Worm (Caenorhabditis elegans) whole organism, L1 larva: ENCODE measurements around the gene rom-1.

Source experiments
- C34B4.2 ChIP-seq: sonication (generic microtip); optimal IDR thresholded peaks from 2 replicates; lab custom pipeline; 2017; ENCODE audit warnings: mild to moderate bottlenecking, missing genetic modification characterization, missing compliant biosample characterization
- F16B12.6 ChIP-seq: fragments of 150-350 bp; optimal IDR thresholded peaks from 2 replicates; lab custom pipeline; 2014; ENCODE audit warnings: missing biosample characterization, missing genetic modification characterization
- Y116A8C.19 ChIP-seq: sonication (generic microtip); optimal IDR thresholded peaks from 2 replicates; lab custom pipeline; 2016; ENCODE audit warnings: missing compliant biosample characterization, missing genetic modification characterization, borderline replicate concordance
- aha-1 ChIP-seq: fragments of 150-350 bp; optimal IDR thresholded peaks from 2 replicates; lab custom pipeline; 2014; ENCODE audit warnings: missing biosample characterization, missing genetic modification characterization
- alr-1 ChIP-seq: fragments of 200-800 bp; sonication (Bioruptor generic); optimal IDR thresholded peaks from 2 replicates; lab custom pipeline; 2018; ENCODE audit warnings: borderline replicate concordance, mild to moderate bottlenecking, missing genetic modification characterization, missing compliant biosample characterization
- aly-2 ChIP-seq: fragments of 150-350 bp; optimal IDR thresholded peaks from 2 replicates; lab custom pipeline; 2014; ENCODE audit warnings: missing biosample characterization, missing genetic modification characterization
- ama-1 ChIP-seq: fragments of 150-350 bp; optimal IDR thresholded peaks from 2 replicates; lab custom pipeline; 2014
- blmp-1 ChIP-seq: fragments of 150-350 bp; optimal IDR thresholded peaks from 2 replicates; lab custom pipeline; 2014; ENCODE audit warnings: missing biosample characterization, missing genetic modification characterization
- ceh-63 ChIP-seq: fragments of 200-800 bp; sonication (Bioruptor generic); optimal IDR thresholded peaks from 2 replicates; lab custom pipeline; 2018; ENCODE audit warnings: mild to moderate bottlenecking, missing genetic modification characterization, missing compliant biosample characterization
- ceh-82 ChIP-seq, 3 experiments: fragments of 150-350 bp in 1 of 3; sonication (generic microtip) in 2 of 3; optimal IDR thresholded peaks; 2 replicates each; lab custom pipeline; 2014 to 2017; ENCODE audit warnings: missing biosample characterization in 3 of 3, missing genetic modification characterization in 3 of 3
- ceh-88 ChIP-seq: fragments of 200-800 bp; sonication (Bioruptor generic); IDR thresholded peaks from 2 replicates; pipeline ENCODE4 v1.3.6; 2022; ENCODE audit warnings: missing genetic modification characterization, missing compliant biosample characterization
- ceh-90 ChIP-seq: sonication (generic microtip); optimal IDR thresholded peaks from 2 replicates; lab custom pipeline; 2016; ENCODE audit warnings: missing genetic modification characterization, missing compliant biosample characterization
- ces-1 ChIP-seq: fragments of 150-350 bp; optimal IDR thresholded peaks from 2 replicates; lab custom pipeline; 2014; ENCODE audit warnings: missing biosample characterization, missing genetic modification reagents, missing genetic modification characterization
- dpl-1 ChIP-seq, 3 experiments: fragments of 150-350 bp in 2 of 3; sonication (generic microtip) in 1 of 3; optimal IDR thresholded peaks; 2 replicates each; lab custom pipeline; 2014 to 2017; ENCODE audit warnings: missing biosample characterization in 3 of 3, missing genetic modification characterization in 3 of 3, missing genetic modification reagents in 3 of 3
- dsc-1 ChIP-seq: sonication (generic microtip); optimal IDR thresholded peaks from 2 replicates; lab custom pipeline; 2016; ENCODE audit warnings: mild to moderate bottlenecking, missing genetic modification characterization, missing compliant biosample characterization
- egl-13 ChIP-seq: sonication (generic microtip); optimal IDR thresholded peaks from 2 replicates; lab custom pipeline; 2016; ENCODE audit warnings: missing genotype, missing genetic modification reagents, missing genetic modification characterization, missing compliant biosample characterization
- egl-27 ChIP-seq, 2 experiments: fragments of 150-350 bp in 1 of 2; sonication (generic microtip); optimal IDR thresholded peaks; 3 replicates each; lab custom pipeline; 2017 to 2018; ENCODE audit warnings: missing biosample characterization in 2 of 2, missing genetic modification characterization in 2 of 2, missing genetic modification reagents in 2 of 2
- elt-2 ChIP-seq: sonication (generic microtip); optimal IDR thresholded peaks from 2 replicates; lab custom pipeline; 2016; ENCODE audit warnings: missing genetic modification characterization, mild to moderate bottlenecking, inconsistent platforms, missing compliant biosample characterization, missing genetic modification reagents
- fkh-8 ChIP-seq: sonication (generic microtip); optimal IDR thresholded peaks from 2 replicates; lab custom pipeline; 2016; ENCODE audit warnings: mild to moderate bottlenecking, missing genetic modification characterization, missing compliant biosample characterization
- grh-1 ChIP-seq: fragments of 200-800 bp; sonication (Bioruptor generic); IDR thresholded peaks from 2 replicates; pipeline ENCODE4 v1.3.6; 2022; ENCODE audit warnings: missing genetic modification reagents, missing genetic modification characterization, missing compliant biosample characterization
- hlh-17 ChIP-seq: fragments of 200-800 bp; sonication (Bioruptor generic); optimal IDR thresholded peaks from 2 replicates; lab custom pipeline; 2018; ENCODE audit warnings: missing genetic modification characterization, mild to moderate bottlenecking, missing compliant biosample characterization, moderate library complexity, borderline replicate concordance
- isw-1 ChIP-seq: fragments of 200-800 bp; sonication (Bioruptor generic); IDR thresholded peaks from 2 replicates; pipeline ENCODE4 v1.3.6; 2022; ENCODE audit warnings: missing genetic modification characterization, missing compliant biosample characterization
- jun-1 ChIP-seq: fragments of 150-350 bp; optimal IDR thresholded peaks from 2 replicates; lab custom pipeline; 2014; ENCODE audit warnings: missing biosample characterization, missing genetic modification reagents, missing genetic modification characterization
- lin-13 ChIP-seq: fragments of 150-350 bp; optimal IDR thresholded peaks from 2 replicates; lab custom pipeline; 2014; ENCODE audit warnings: missing biosample characterization, missing genetic modification reagents, missing genetic modification characterization
- lin-14 ChIP-seq: fragments of 200-800 bp; sonication (Bioruptor generic); optimal IDR thresholded peaks from 2 replicates; lab custom pipeline; 2018; ENCODE audit warnings: mild to moderate bottlenecking, missing genetic modification characterization, moderate library complexity, missing compliant biosample characterization
- lir-3 ChIP-seq: sonication (generic microtip); optimal IDR thresholded peaks from 2 replicates; lab custom pipeline; 2016; ENCODE audit warnings: mild to moderate bottlenecking, missing genetic modification characterization, moderate library complexity, missing compliant biosample characterization; ENCODE audit not compliant: poor library complexity
- lsy-2 ChIP-seq, 2 experiments: fragments of 150-350 bp; optimal IDR thresholded peaks; 2 replicates each; lab custom pipeline; 2014; ENCODE audit warnings: missing biosample characterization in 2 of 2, missing genetic modification characterization in 2 of 2
- mep-1 ChIP-seq: fragments of 150-350 bp; optimal IDR thresholded peaks from 2 replicates; lab custom pipeline; 2014; ENCODE audit warnings: missing biosample characterization, missing genetic modification characterization
- nhr-11 ChIP-seq: fragments of 150-350 bp; optimal IDR thresholded peaks from 2 replicates; lab custom pipeline; 2014; ENCODE audit warnings: missing biosample characterization, missing genetic modification characterization
- nhr-19 ChIP-seq: fragments of 200-800 bp; sonication (Bioruptor generic); conservative IDR thresholded peaks from 2 replicates; pipeline ENCODE4 v1.3.6; 2022; ENCODE audit warnings: missing genetic modification characterization, missing compliant biosample characterization
- nhr-20 ChIP-seq: sonication (generic microtip); optimal IDR thresholded peaks from 2 replicates; lab custom pipeline; 2016; ENCODE audit warnings: mild to moderate bottlenecking, missing genetic modification characterization, missing compliant biosample characterization
- nhr-237 ChIP-seq: fragments of 150-350 bp; optimal IDR thresholded peaks from 2 replicates; lab custom pipeline; 2014; ENCODE audit warnings: missing biosample characterization, missing genetic modification characterization
- nhr-47 ChIP-seq: sonication (generic microtip); optimal IDR thresholded peaks from 2 replicates; lab custom pipeline; 2016; ENCODE audit warnings: mild to moderate bottlenecking, missing genetic modification characterization, moderate library complexity, missing compliant biosample characterization
- nhr-71 ChIP-seq: sonication (generic microtip); optimal IDR thresholded peaks from 2 replicates; lab custom pipeline; 2016; ENCODE audit warnings: mild to moderate bottlenecking, missing genetic modification characterization, moderate library complexity, missing compliant biosample characterization
- nhr-76 ChIP-seq: sonication (generic microtip); optimal IDR thresholded peaks from 2 replicates; lab custom pipeline; 2017; ENCODE audit warnings: missing biosample characterization, missing genetic modification characterization
- nhr-77 ChIP-seq: fragments of 150-350 bp; optimal IDR thresholded peaks from 2 replicates; lab custom pipeline; 2014; ENCODE audit warnings: missing biosample characterization, missing genetic modification characterization
- nhr-84 ChIP-seq: sonication (generic microtip); optimal IDR thresholded peaks from 2 replicates; lab custom pipeline; 2017; ENCODE audit warnings: missing biosample characterization, missing genetic modification characterization
- nhr-90 ChIP-seq: sonication (generic microtip); optimal IDR thresholded peaks from 2 replicates; lab custom pipeline; 2016; ENCODE audit warnings: mild to moderate bottlenecking, missing genetic modification characterization, missing compliant biosample characterization; ENCODE audit not compliant: poor library complexity
- pax-3 ChIP-seq: fragments of 200-800 bp; sonication (Bioruptor generic); optimal IDR thresholded peaks from 2 replicates; lab custom pipeline; 2018; ENCODE audit warnings: mild to moderate bottlenecking, missing genetic modification characterization, moderate library complexity, missing compliant biosample characterization
- rnt-1 ChIP-seq: sonication (generic microtip); optimal IDR thresholded peaks from 2 replicates; lab custom pipeline; 2016; ENCODE audit warnings: mild to moderate bottlenecking, missing genetic modification characterization, moderate library complexity, missing compliant biosample characterization
- skn-1 ChIP-seq: fragments of 150-350 bp; optimal IDR thresholded peaks from 2 replicates; lab custom pipeline; 2014; ENCODE audit warnings: missing biosample characterization, missing genetic modification characterization
- sox-4 ChIP-seq: sonication (generic microtip); optimal IDR thresholded peaks from 2 replicates; lab custom pipeline; 2016; ENCODE audit warnings: missing genetic modification characterization, missing compliant biosample characterization
- sup-37 ChIP-seq: fragments of 200-800 bp; sonication (Bioruptor generic); optimal IDR thresholded peaks from 2 replicates; lab custom pipeline; 2018; ENCODE audit warnings: mild to moderate bottlenecking, missing genetic modification characterization, missing compliant biosample characterization
- tlp-1 ChIP-seq: fragments of 150-350 bp; optimal IDR thresholded peaks from 2 replicates; lab custom pipeline; 2014; ENCODE audit warnings: missing biosample characterization, missing genetic modification characterization
- unc-86 ChIP-seq: sonication (generic microtip); optimal IDR thresholded peaks from 2 replicates; lab custom pipeline; 2016; ENCODE audit warnings: missing genetic modification characterization, missing compliant biosample characterization
- unc-98 ChIP-seq: fragments of 200-800 bp; sonication (Bioruptor generic); IDR thresholded peaks from 2 replicates; pipeline ENCODE4 v1.3.6; 2022; ENCODE audit warnings: missing genetic modification characterization, missing compliant biosample characterization
- vab-15 ChIP-seq: sonication (generic microtip); optimal IDR thresholded peaks from 2 replicates; lab custom pipeline; 2017; ENCODE audit warnings: missing genotype, mild to moderate bottlenecking, missing genetic modification characterization, missing compliant biosample characterization
- xbp-1 ChIP-seq: sonication (generic microtip); optimal IDR thresholded peaks from 2 replicates; lab custom pipeline; 2016; ENCODE audit warnings: missing genetic modification characterization, missing compliant biosample characterization
- zag-1 ChIP-seq: fragments of 150-350 bp; optimal IDR thresholded peaks from 2 replicates; lab custom pipeline; 2014; ENCODE audit warnings: missing biosample characterization, missing genetic modification characterization
- ztf-4 ChIP-seq: fragments of 150-350 bp; optimal IDR thresholded peaks from 2 replicates; lab custom pipeline; 2014; ENCODE audit warnings: missing biosample characterization, missing genetic modification characterization

Gene rom-1

DNA sequence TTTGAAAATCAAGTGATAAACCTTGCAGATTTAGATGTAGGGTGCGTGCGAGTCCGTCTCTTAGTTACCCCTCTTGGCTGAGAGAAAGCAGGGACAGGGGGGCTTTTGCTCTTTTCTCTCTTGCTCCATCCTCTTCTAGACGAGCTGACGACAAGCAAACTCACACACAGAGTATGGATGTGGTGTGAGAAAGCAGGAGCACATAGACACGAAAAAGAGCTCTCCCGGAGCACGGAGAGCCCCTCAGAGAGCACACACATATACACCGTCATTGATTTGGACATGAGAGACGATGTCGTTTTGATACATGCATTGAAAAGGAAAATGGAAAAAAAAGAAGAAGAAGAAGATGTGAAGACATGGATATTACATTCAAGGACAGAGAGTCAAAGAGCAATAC, 31.3 kb upstream of the rom-1 start (continued):
- TF ChIP-seq nhr-84 (tag; lab: Kevin White, UChicago) (no peak), isw-1 (no peak), sox-4 (tag; lab: Kevin White, UChicago) (no peak), nhr-76 (tag; lab: Kevin White, UChicago) (no peak), alr-1 (no peak), tlp-1 (tag; lab: Kevin White, UChicago) (no peak), Y116A8C.19 (tag; lab: Kevin White, UChicago) (no peak), lin-13 (GFP tag; lab: Kevin White, UChicago) (no peak), ztf-4 (tag; lab: Kevin White, UChicago) (no peak), lin-14 (GFP tag; lab: Kevin White, UChicago) (peak; percentile 61), grh-1 (GFP tag; lab: Robert Waterston, UW) (no peak), lir-3 (tag; lab: Kevin White, UChicago) (no peak), egl-27 (tag; optimal IDR thresholded peaks at IDR 0.05; lab: Kevin White, UChicago) (no peak), hlh-17 (GFP tag; lab: Kevin White, UChicago) (no peak), unc-86 (tag; lab: Kevin White, UChicago) (peak; percentile 50), nhr-77 (tag; lab: Kevin White, UChicago) (no peak), aly-2 (no peak), ceh-82 (tag; optimal IDR thresholded peaks at IDR 0.05; lab: Kevin White, UChicago) (peak in 2 of 3 experiments; percentile 3 to 6), zag-1 (tag; lab: Kevin White, UChicago) (no peak), nhr-20 (no peak), nhr-90 (tag; lab: Kevin White, UChicago) (no peak), nhr-19 (GFP tag; lab: Robert Waterston, UW) (no peak), C34B4.2 (tag; lab: Kevin White, UChicago) (no peak), fkh-8 (tag; lab: Kevin White, UChicago) (peak; percentile 77), nhr-11 (tag; lab: Kevin White, UChicago) (no peak), blmp-1 (tag; lab: Kevin White, UChicago) (no peak), nhr-71 (tag; lab: Kevin White, UChicago) (no peak), xbp-1 (no peak)
- TF ChIP-seq, all 84 proteins: peak for 14

ce11 chrIII:4878281-4878680, 28.7 kb upstream of the rom-1 start, which contains the start of the genes tost-1 and arx-6:
Gene tost-1 (minus strand): TSS chrIII:4878311.
Gene arx-6 (plus strand): TSS chrIII:4878658.
- no peak for TF ChIP-seq pax-3
- TF ChIP-seq ceh-63 (GFP tag; lab: Kevin White, UChicago) = no peak
- peak; percentile 4 for TF ChIP-seq F16B12.6 (tag; lab: Kevin White, UChicago)
- no peak for TF ChIP-seq Y116A8C.19 (tag; lab: Kevin White, UChicago)
- no peak for TF ChIP-seq sox-4 (tag; lab: Kevin White, UChicago)
- TF ChIP-seq elt-2 (tag; lab: Kevin White, UChicago) = no peak
- no peak for TF ChIP-seq nhr-237 (tag; lab: Kevin White, UChicago)
- no peak for TF ChIP-seq vab-15
- no peak for TF ChIP-seq unc-86 (tag; lab: Kevin White, UChicago)
- TF ChIP-seq jun-1 (tag; lab: Kevin White, UChicago) = no peak
- TF ChIP-seq fkh-8 (tag; lab: Kevin White, UChicago) = peak; percentile 16
- TF ChIP-seq dpl-1 (GFP tag; optimal IDR thresholded peaks at IDR 0.05; lab: Kevin White, UChicago) = peak; percentile 84 to 92 (median 89)
- no peak for TF ChIP-seq ceh-88 (GFP tag; lab: Robert Waterston, UW)
- TF ChIP-seq mep-1 (tag; lab: Kevin White, UChicago) = peak; percentile 39
- TF ChIP-seq egl-13 = no peak
- TF ChIP-seq aha-1 (tag; lab: Kevin White, UChicago) = no peak
- TF ChIP-seq xbp-1 = peak; percentile 36
- TF ChIP-seq lsy-2 (tag; optimal IDR thresholded peaks at IDR 0.05; lab: Kevin White, UChicago) = peak; percentile 42 to 73
- no peak for TF ChIP-seq unc-98
- no peak for TF ChIP-seq nhr-11 (tag; lab: Kevin White, UChicago)
- TF ChIP-seq aly-2 = no peak
- TF ChIP-seq ama-1 (lab: Kevin White, UChicago) = no peak
- TF ChIP-seq tlp-1 (tag; lab: Kevin White, UChicago) = no peak
- TF ChIP-seq lin-14 (GFP tag; lab: Kevin White, UChicago) = peak; percentile 18
- TF ChIP-seq rnt-1 (tag; lab: Kevin White, UChicago) = peak; percentile 41
- no peak for TF ChIP-seq ces-1
- TF ChIP-seq nhr-47 (tag; lab: Kevin White, UChicago) = peak; percentile 48
- TF ChIP-seq nhr-19 (GFP tag; lab: Robert Waterston, UW) = peak; percentile 20; the same call in 1 of the 2 replicates
- TF ChIP-seq zag-1 (tag; lab: Kevin White, UChicago) = no peak
- no peak for TF ChIP-seq dsc-1 (tag; lab: Kevin White, UChicago)
- TF ChIP-seq ceh-90 (tag; lab: Kevin White, UChicago) = no peak
- TF ChIP-seq sup-37 (GFP tag; lab: Kevin White, UChicago) = no peak
- peak; percentile 69 for TF ChIP-seq skn-1
